Worm (Caenorhabditis elegans) whole organism, L4 larva: Measurements from ENCODE around the gene nhr-291.

Experiments used
- D1046.2 ChIP-seq: fragments of 200-800 bp; sonication (Bioruptor generic); IDR thresholded peaks from 2 replicates; pipeline ENCODE4 v1.3.6; 2022; ENCODE audit warnings: missing genetic modification characterization, missing compliant biosample characterization
- T20F7.1 ChIP-seq: fragments of 200-800 bp; sonication (Bioruptor generic); optimal IDR thresholded peaks from 2 replicates; lab custom pipeline; 2018; ENCODE audit warnings: mild to moderate bottlenecking, missing genetic modification characterization, missing compliant biosample characterization
- Y105C5A.15 ChIP-seq: fragments of 200-800 bp; sonication (Bioruptor generic); IDR thresholded peaks from 2 replicates; pipeline ENCODE4 v1.3.6; 2022; ENCODE audit warnings: missing genetic modification characterization, missing compliant biosample characterization
- ZK546.5 ChIP-seq, 2 experiments: sonication (generic microtip); optimal IDR thresholded peaks; 2 replicates each; lab custom pipeline; 2017; ENCODE audit warnings: missing biosample characterization in 2 of 2, missing genetic modification characterization in 2 of 2
- aha-1 ChIP-seq: fragments of 150-350 bp; peaks from one replicate; lab custom pipeline; 2014; ENCODE audit warnings: missing biosample characterization, missing genetic modification characterization
- attf-4 ChIP-seq: sonication (generic microtip); optimal IDR thresholded peaks from 3 replicates; lab custom pipeline; 2017; ENCODE audit warnings: missing biosample characterization, missing genetic modification characterization
- ceh-82 ChIP-seq: sonication (generic microtip); optimal IDR thresholded peaks from 2 replicates; lab custom pipeline; 2017; ENCODE audit warnings: missing biosample characterization, missing genetic modification characterization
- dmd-6 ChIP-seq: fragments of 200-800 bp; sonication (Bioruptor generic); IDR thresholded peaks from 2 replicates; pipeline ENCODE4 v1.3.6; 2022; ENCODE audit warnings: missing genetic modification reagents, missing genetic modification characterization, missing compliant biosample characterization
- dmd-8 ChIP-seq: fragments of 200-800 bp; sonication (Bioruptor generic); IDR thresholded peaks from 2 replicates; pipeline ENCODE4 v1.3.6; 2022; ENCODE audit warnings: missing genetic modification characterization, missing compliant biosample characterization
- dpl-1 ChIP-seq: fragments of 150-350 bp; optimal IDR thresholded peaks from 2 replicates; lab custom pipeline; 2014; ENCODE audit warnings: missing biosample characterization, missing genetic modification reagents, missing genetic modification characterization
- duxl-1 ChIP-seq: sonication (generic microtip); optimal IDR thresholded peaks from 2 replicates; lab custom pipeline; 2016; ENCODE audit warnings: mild to moderate bottlenecking, missing genetic modification characterization, moderate library complexity, missing compliant biosample characterization; ENCODE audit not compliant: poor library complexity
- dve-1 ChIP-seq: sonication (generic microtip); optimal IDR thresholded peaks from 2 replicates; lab custom pipeline; 2017; ENCODE audit warnings: antibody characterized with exemption, mild to moderate bottlenecking, missing genetic modification characterization, missing compliant biosample characterization; ENCODE audit not compliant: insufficient read depth
- egl-27 ChIP-seq: sonication (generic microtip); optimal IDR thresholded peaks from 3 replicates; lab custom pipeline; 2017; ENCODE audit warnings: missing biosample characterization, missing genetic modification reagents, missing genetic modification characterization
- hif-1 ChIP-seq, 2 experiments: sonication (generic microtip); optimal IDR thresholded peaks; 2 replicates each; lab custom pipeline; 2016 to 2017; ENCODE audit warnings: missing compliant biosample characterization in 2 of 2, missing genetic modification characterization in 2 of 2, missing genetic modification reagents in 2 of 2, missing genotype in 2 of 2, mild to moderate bottlenecking in 1 of 2
- lin-15B ChIP-seq: fragments of 150-350 bp; sonication (generic microtip); optimal IDR thresholded peaks from 3 replicates; lab custom pipeline; 2014; ENCODE audit warnings: missing biosample characterization, missing genetic modification characterization
- madf-5 ChIP-seq, 2 experiments: fragments of 200-800 bp; sonication (Bioruptor generic); IDR thresholded peaks; 2 replicates each; pipeline ENCODE4 v1.3.6; 2022; ENCODE audit warnings: missing compliant biosample characterization in 2 of 2, missing genetic modification characterization in 2 of 2
- mep-1 ChIP-seq: fragments of 150-350 bp; sonication (generic microtip); optimal IDR thresholded peaks from 3 replicates; lab custom pipeline; 2014; ENCODE audit warnings: missing biosample characterization, missing genetic modification characterization
- mes-2 ChIP-seq: sonication (generic microtip); optimal IDR thresholded peaks from 2 replicates; lab custom pipeline; 2016; ENCODE audit warnings: missing genotype, mild to moderate bottlenecking, missing genetic modification characterization, missing compliant biosample characterization; ENCODE audit not compliant: poor library complexity, severe bottlenecking
- mxl-3 ChIP-seq: fragments of 200-800 bp; sonication (Bioruptor generic); optimal IDR thresholded peaks from 2 replicates; lab custom pipeline; 2018; ENCODE audit warnings: mild to moderate bottlenecking, missing genetic modification characterization, missing compliant biosample characterization
- nhr-102 ChIP-seq: sonication (generic microtip); optimal IDR thresholded peaks from 2 replicates; lab custom pipeline; 2016; ENCODE audit warnings: mild to moderate bottlenecking, missing genetic modification characterization, moderate library complexity, missing compliant biosample characterization
- nhr-41 ChIP-seq: fragments of 200-800 bp; sonication (Bioruptor generic); IDR thresholded peaks from 2 replicates; pipeline ENCODE4 v1.3.6; 2022; ENCODE audit warnings: missing genetic modification reagents, missing genetic modification characterization, missing compliant biosample characterization
- nhr-48 ChIP-seq: sonication (generic microtip); optimal IDR thresholded peaks from 2 replicates; lab custom pipeline; 2016; ENCODE audit warnings: mild to moderate bottlenecking, missing genetic modification characterization, missing compliant biosample characterization
- nhr-6 ChIP-seq: fragments of 150-350 bp; optimal IDR thresholded peaks from 2 replicates; lab custom pipeline; 2014; ENCODE audit warnings: missing biosample characterization, missing genetic modification characterization
- nhr-76 ChIP-seq: fragments of 150-350 bp; optimal IDR thresholded peaks from 2 replicates; lab custom pipeline; 2014; ENCODE audit warnings: missing biosample characterization, missing genetic modification characterization
- pha-4 ChIP-seq, 2 experiments: fragments of 150-350 bp in 1 of 2; fragments of 200-800 bp in 1 of 2; sonication (Bioruptor generic) in 1 of 2; IDR thresholded peaks in 1 of 2; optimal IDR thresholded peaks in 1 of 2; 2 replicates each; pipeline versions ENCODE4 v1.3.6 to Lab custom; 2014 to 2022; ENCODE audit warnings: missing genetic modification characterization in 2 of 2, missing genetic modification reagents in 2 of 2, missing biosample characterization in 1 of 2, missing compliant biosample characterization in 1 of 2
- php-3 ChIP-seq: fragments of 200-800 bp; sonication (Bioruptor generic); IDR thresholded peaks from 2 replicates; pipeline ENCODE4 v1.3.6; 2022; ENCODE audit warnings: missing genetic modification reagents, missing genetic modification characterization, missing compliant biosample characterization
- pqm-1 ChIP-seq: sonication (generic microtip); optimal IDR thresholded peaks from 2 replicates; lab custom pipeline; 2017; ENCODE audit warnings: missing biosample characterization, missing genetic modification characterization
- set-16 ChIP-seq: fragments of 200-800 bp; sonication (Bioruptor generic); IDR thresholded peaks from 2 replicates; pipeline ENCODE4 v1.3.6; 2022; ENCODE audit warnings: missing genetic modification reagents, missing genetic modification characterization, missing compliant biosample characterization
- skn-1 ChIP-seq: fragments of 150-350 bp; optimal IDR thresholded peaks from 2 replicates; lab custom pipeline; 2014; ENCODE audit warnings: missing biosample characterization, missing genetic modification characterization
- snpc-1.2 ChIP-seq: fragments of 200-800 bp; sonication (Bioruptor generic); IDR thresholded peaks from 2 replicates; pipeline ENCODE4 v1.3.6; 2022; ENCODE audit warnings: missing genetic modification reagents, missing genetic modification characterization, missing compliant biosample characterization
- snpc-4 ChIP-seq: fragments of 150-350 bp; optimal IDR thresholded peaks from 2 replicates; lab custom pipeline; 2014; ENCODE audit warnings: missing biosample characterization, missing genetic modification characterization
- spr-3 ChIP-seq: fragments of 200-800 bp; sonication (Bioruptor generic); optimal IDR thresholded peaks from 2 replicates; lab custom pipeline; 2018; ENCODE audit warnings: mild to moderate bottlenecking, missing genetic modification characterization, missing compliant biosample characterization
- tra-1 ChIP-seq: fragments of 200-800 bp; sonication (Bioruptor generic); IDR thresholded peaks from 2 replicates; pipeline ENCODE4 v1.3.6; 2022; ENCODE audit warnings: missing genetic modification reagents, missing genetic modification characterization, missing compliant biosample characterization
- unc-130 ChIP-seq: sonication (generic microtip); optimal IDR thresholded peaks from 2 replicates; lab custom pipeline; 2016; ENCODE audit warnings: missing genetic modification reagents, missing genetic modification characterization, missing compliant biosample characterization
- unc-62 ChIP-seq, 3 experiments: fragments of 150-350 bp in 1 of 3; sonication (generic microtip); optimal IDR thresholded peaks in 2 of 3; peaks in 1 of 3; 1 replicate in 1 of 3; 2 replicates in 2 of 3; lab custom pipeline; 2014 to 2017; ENCODE audit warnings: missing biosample characterization in 3 of 3, missing genetic modification characterization in 3 of 3, missing genetic modification reagents in 3 of 3, missing genotype in 1 of 3
- zfp-3 ChIP-seq: fragments of 200-800 bp; sonication (Bioruptor generic); conservative IDR thresholded peaks from 2 replicates; pipeline ENCODE4 v1.3.6; 2022; ENCODE audit warnings: missing genetic modification reagents, missing genetic modification characterization, missing compliant biosample characterization
- zip-11 ChIP-seq: fragments of 200-800 bp; sonication (Bioruptor generic); IDR thresholded peaks from 2 replicates; pipeline ENCODE4 v1.3.6; 2022; ENCODE audit warnings: missing genetic modification characterization, missing compliant biosample characterization
- ztf-7 ChIP-seq: fragments of 150-350 bp; optimal IDR thresholded peaks from 2 replicates; lab custom pipeline; 2014; ENCODE audit warnings: missing biosample characterization, missing genetic modification characterization

Gene nhr-291

ce11 chrV:15347292-15347691 is 28.5 kb downstream of the nhr-291 start, which contains the start of gene C29F3.3:
TSS of gene C29F3.3 (minus strand) at chrV:15347392.
- no peak for TF ChIP-seq dmd-6 (GFP tag; lab: Robert Waterston, UW)
- no peak for TF ChIP-seq Y105C5A.15 (GFP tag; lab: Robert Waterston, UW)
- no peak for TF ChIP-seq dpl-1
- no peak for TF ChIP-seq aha-1 (tag; lab: Kevin White, UChicago)
- no peak for TF ChIP-seq nhr-76 (tag; lab: Kevin White, UChicago)
- no peak for TF ChIP-seq nhr-6 (tag; lab: Kevin White, UChicago)
- no peak for TF ChIP-seq D1046.2
- no peak for TF ChIP-seq mep-1 (tag; lab: Kevin White, UChicago)
- TF ChIP-seq madf-5 (GFP tag; IDR thresholded peaks at IDR 0.05; lab: Robert Waterston, UW), result no peak
- TF ChIP-seq, all 104 proteins: peak for 0

- TF ChIP-seq mxl-3, result no peak
- peak in 1 of 2 experiments; percentile 64 for TF ChIP-seq unc-62 (GFP tag; optimal IDR thresholded peaks at IDR 0.05 in 1 of 2; lab: Kevin White, UChicago)
- no peak for TF ChIP-seq unc-62 (tag; optimal IDR thresholded peaks at IDR 0.05; lab: Kevin White, UChicago)
- TF ChIP-seq, all 104 proteins: peak for 1
These were observed 30.3 kb downstream of the nhr-291 start, which contains the start of gene clec-230 for ce11 chrV:15349044-15349443. TSS of gene clec-230 (minus strand) at chrV:15349144.

ce11 chrV:15350615-15351014 is 31.9 kb downstream of the nhr-291 start, which contains the start of gene clec-231:
TSS of gene clec-231 (minus strand) at chrV:15350715.
- TF ChIP-seq T20F7.1 (GFP tag; lab: Kevin White, UChicago) (no peak), pqm-1 (tag; lab: Kevin White, UChicago) (no peak), lin-15B (tag; lab: Kevin White, UChicago) (no peak), ztf-7 (no peak), nhr-48 (tag; lab: Kevin White, UChicago) (no peak), dve-1 (tag; lab: Kevin White, UChicago) (no peak), ZK546.5 (tag; optimal IDR thresholded peaks at IDR 0.05; lab: Kevin White, UChicago) (no peak), set-16 (GFP tag; lab: Robert Waterston, UW) (no peak), dmd-8 (GFP tag; lab: Robert Waterston, UW) (no peak), snpc-4 (tag; lab: Kevin White, UChicago) (no peak), nhr-102 (tag; lab: Kevin White, UChicago) (no peak), ceh-82 (tag; lab: Kevin White, UChicago) (no peak), nhr-76 (tag; lab: Kevin White, UChicago) (no peak), hif-1 (tag; optimal IDR thresholded peaks at IDR 0.05; lab: Kevin White, UChicago) (no peak), skn-1 (no peak), zfp-3 (GFP tag; lab: Robert Waterston, UW) (no peak)

- TF ChIP-seq unc-130 (GFP tag; lab: Kevin White, UChicago), result no peak
- TF ChIP-seq dve-1 (tag; lab: Kevin White, UChicago), result no peak
- TF ChIP-seq set-16 (GFP tag; lab: Robert Waterston, UW), result no peak
- TF ChIP-seq ztf-7, result no peak
- TF ChIP-seq dmd-8 (GFP tag; lab: Robert Waterston, UW), result no peak
- TF ChIP-seq mes-2 (tag; lab: Kevin White, UChicago), result no peak
- TF ChIP-seq nhr-41 (GFP tag; lab: Robert Waterston, UW), result no peak
- TF ChIP-seq spr-3 (GFP tag; lab: Kevin White, UChicago), result no peak
- TF ChIP-seq nhr-6 (tag; lab: Kevin White, UChicago), result no peak
- no peak for TF ChIP-seq pha-4 (GFP tag; IDR thresholded peaks at IDR 0.05; lab: Robert Waterston, UW)
- no peak for TF ChIP-seq pha-4 (tag; optimal IDR thresholded peaks at IDR 0.05; lab: Kevin White, UChicago)
- TF ChIP-seq pqm-1 (tag; lab: Kevin White, UChicago), result no peak
- no peak for TF ChIP-seq php-3 (GFP tag; lab: Robert Waterston, UW)
- no peak for TF ChIP-seq snpc-1.2 (GFP tag; lab: Robert Waterston, UW)
- TF ChIP-seq ZK546.5 (tag; optimal IDR thresholded peaks at IDR 0.05; lab: Kevin White, UChicago), result no peak
- no peak for TF ChIP-seq zip-11
- no peak for TF ChIP-seq tra-1
- no peak for TF ChIP-seq duxl-1 (tag; lab: Kevin White, UChicago)
- TF ChIP-seq attf-4 (tag; lab: Kevin White, UChicago), result no peak
- TF ChIP-seq ceh-82 (tag; lab: Kevin White, UChicago), result no peak
- TF ChIP-seq egl-27, result no peak
These were observed 33.6 kb downstream of the nhr-291 start, which contains the start of gene srx-58 for ce11 chrV:15352376-15352775. TSS of gene srx-58 (plus strand) at chrV:15352676.
